Fruit fly (Drosophila melanogaster): Measurements from ENCODE around the gene Ect3.

DNA sequence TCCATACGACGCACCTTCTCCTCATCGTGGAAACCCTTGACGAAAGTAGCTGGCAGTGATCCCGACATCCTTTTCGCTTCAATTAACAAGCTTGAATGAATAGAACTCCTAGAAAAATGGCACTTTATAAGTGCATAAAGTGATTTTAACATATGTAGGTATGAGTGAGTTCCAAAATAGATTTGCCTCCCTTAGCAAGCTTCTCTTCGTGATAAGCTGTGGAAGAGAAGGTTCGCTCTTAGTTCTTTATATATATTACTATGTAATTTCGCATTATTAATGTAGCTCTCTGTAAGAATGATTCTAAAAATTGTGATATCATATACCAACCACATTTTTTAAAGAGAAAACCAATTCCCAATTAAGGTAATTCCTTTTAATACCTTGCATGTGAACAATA lies 14.6 kb upstream of the Ect3 start, which contains the start of gene CG3397:
- TF ChIP-seq Met (GFP tag; optimal IDR thresholded peaks at IDR 0.05) (no peak), CG34406 (GFP tag; optimal IDR thresholded peaks at IDR 0.05) (no peak), CG16779 (tag; optimal IDR thresholded peaks at IDR 0.05) (no peak), Hr4 (GFP tag; optimal IDR thresholded peaks at IDR 0.05) (no peak), fd59A (GFP tag; optimal IDR thresholded peaks at IDR 0.05) (no peak), Lpt (GFP tag; optimal IDR thresholded peaks at IDR 0.05) (no peak), CG6808 (GFP tag; optimal IDR thresholded peaks at IDR 0.05) (no peak), CG11902 (GFP tag; optimal IDR thresholded peaks at IDR 0.05) (no peak), Gug (GFP tag; IDR thresholded peaks at IDR 0.05) (no peak), CG3032 (tag; optimal IDR thresholded peaks at IDR 0.05) (no peak), CG31627 (GFP tag; optimal IDR thresholded peaks at IDR 0.05) (no peak)

All from whole organism, prepupa.